Worm (Caenorhabditis elegans): Measurements from ENCODE around the gene kynu-1.

The kynu-1 gene

DNA sequence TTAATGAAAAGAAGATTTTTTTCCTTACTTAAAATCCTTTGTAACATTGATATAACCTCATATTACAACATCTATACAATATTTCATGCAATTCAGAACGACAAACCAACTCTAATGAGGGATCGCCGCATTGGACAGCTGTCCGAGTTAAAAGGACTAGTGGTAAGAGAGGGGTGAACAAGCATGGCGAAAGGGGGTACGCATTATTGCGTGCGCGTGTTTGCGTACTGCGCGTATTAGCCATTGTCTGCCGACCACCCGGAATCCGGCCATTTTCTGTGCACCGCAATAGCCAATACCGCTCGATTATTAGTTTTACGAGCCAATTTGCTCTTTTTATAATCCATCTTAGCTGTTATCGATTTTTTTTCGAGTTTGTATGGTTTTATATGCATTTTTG is 11.6 kb downstream of the kynu-1 start, which contains the start of gene C15H9.4 (continued):
- TF ChIP-seq lin-35 (GFP tag; optimal IDR thresholded peaks at IDR 0.05): peak; percentile 18 to 24
- TF ChIP-seq xbp-1 (tag; optimal IDR thresholded peaks at IDR 0.05): peak; percentile 98
- no peak for TF ChIP-seq alr-1 (tag; optimal IDR thresholded peaks at IDR 0.05; ENCODE audit: borderline replicate concordance)
- TF ChIP-seq sox-4 (tag; optimal IDR thresholded peaks at IDR 0.05): peak; percentile 30
- peak; percentile 62 for TF ChIP-seq nhr-20 (tag; optimal IDR thresholded peaks at IDR 0.05)
- TF ChIP-seq nhr-11 (tag; optimal IDR thresholded peaks at IDR 0.05): no peak
- TF ChIP-seq F16B12.6 (tag; optimal IDR thresholded peaks at IDR 0.05): peak; percentile 92
- TF ChIP-seq lin-14 (GFP tag; optimal IDR thresholded peaks at IDR 0.05): peak; percentile 78
- TF ChIP-seq ztf-4 (tag; optimal IDR thresholded peaks at IDR 0.05): no peak
- peak; percentile 18 for TF ChIP-seq unc-86 (tag; optimal IDR thresholded peaks at IDR 0.05)
- peak; percentile 61 for TF ChIP-seq nhr-47 (tag; optimal IDR thresholded peaks at IDR 0.05)
- no peak for TF ChIP-seq fkh-4 (tag; optimal IDR thresholded peaks at IDR 0.05; ENCODE audit: borderline replicate concordance)
- no peak for TF ChIP-seq nhr-76 (tag; optimal IDR thresholded peaks at IDR 0.05)
- no peak for TF ChIP-seq jun-1 (tag; optimal IDR thresholded peaks at IDR 0.05)
- peak; percentile 41; the same call in 1 of the 2 replicates for TF ChIP-seq nhr-19 (GFP tag; conservative IDR thresholded peaks at IDR 0.05)
- TF ChIP-seq ceh-82 (tag; optimal IDR thresholded peaks at IDR 0.05): peak; percentile 30 to 58 (median 51)
- TF ChIP-seq mef-2 (tag; optimal IDR thresholded peaks at IDR 0.05): no peak
- no peak for TF ChIP-seq sup-37 (GFP tag; optimal IDR thresholded peaks at IDR 0.05)
- TF ChIP-seq egl-27 (tag; optimal IDR thresholded peaks at IDR 0.05): no peak
- TF ChIP-seq ztf-11 (tag; optimal IDR thresholded peaks at IDR 0.05): peak in 1 of 2 experiments; percentile 37
- no peak for TF ChIP-seq nhr-12 (tag; optimal IDR thresholded peaks at IDR 0.05)
- TF ChIP-seq skn-1 (tag; optimal IDR thresholded peaks at IDR 0.05): peak; percentile 21
- peak; percentile 62 for TF ChIP-seq swsn-7 (tag; optimal IDR thresholded peaks at IDR 0.05)

DNA sequence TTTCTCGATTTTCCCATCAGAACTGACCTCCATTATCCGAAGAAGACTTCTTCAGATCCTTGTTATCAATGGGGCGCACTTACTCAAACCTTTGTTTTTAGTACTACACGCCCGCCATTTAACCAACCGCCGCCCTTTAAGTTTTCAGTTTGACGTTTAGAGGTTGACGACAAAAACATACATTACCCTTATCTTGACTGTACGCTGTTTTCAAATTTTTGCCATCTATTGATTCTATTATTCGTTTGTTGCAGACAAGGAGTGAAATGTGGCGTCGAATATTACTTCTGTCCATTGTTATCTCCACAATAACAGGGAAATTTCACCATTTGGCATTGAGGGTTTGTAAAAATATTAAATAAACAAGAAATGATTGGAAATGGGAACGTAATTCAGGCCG is 16.1 kb downstream of the kynu-1 start, which contains the start of gene C15H9.5:
TSS of gene C15H9.5 (plus strand) at position 255 of the 400 bp plus-strand sequence.
- TF ChIP-seq fkh-4 (tag; optimal IDR thresholded peaks at IDR 0.05; ENCODE audit: borderline replicate concordance) (no peak), lsy-2 (tag; optimal IDR thresholded peaks at IDR 0.05) (peak in 1 of 2 experiments; percentile 28), hlh-4 (tag; optimal IDR thresholded peaks at IDR 0.05) (no peak), lin-13 (GFP tag; optimal IDR thresholded peaks at IDR 0.05) (no peak), xbp-1 (tag; optimal IDR thresholded peaks at IDR 0.05) (peak; percentile 76), mep-1 (tag; optimal IDR thresholded peaks at IDR 0.05) (peak; percentile 33)

DNA sequence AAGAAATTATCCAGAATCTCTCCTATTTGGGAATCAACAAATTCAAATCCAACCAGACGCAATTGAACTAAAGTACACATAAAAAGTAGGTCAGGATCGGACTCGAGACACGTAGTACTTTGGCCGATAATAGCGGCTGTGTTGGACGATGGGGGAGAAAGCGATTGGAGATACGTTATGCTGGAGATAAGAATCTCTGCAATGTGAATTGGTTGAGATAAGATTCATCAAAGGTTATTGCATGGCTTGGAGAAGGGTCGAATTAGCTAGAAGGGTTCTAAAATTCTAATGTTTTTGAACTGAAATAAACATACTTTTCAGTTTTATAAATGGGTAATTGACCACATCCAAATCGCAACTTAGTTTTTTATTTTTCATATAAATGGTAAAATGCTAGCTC is 16.6 kb downstream of the kynu-1 start:
- TF ChIP-seq elt-3 (tag; optimal IDR thresholded peaks at IDR 0.05) (peak in 1 of 6 experiments; percentile 21), unc-62 (GFP tag; optimal IDR thresholded peaks at IDR 0.05) (no peak), nhr-76 (tag; optimal IDR thresholded peaks at IDR 0.05) (no peak), rnt-1 (tag; optimal IDR thresholded peaks at IDR 0.05) (peak; percentile 29), ceh-8 (GFP tag; optimal IDR thresholded peaks at IDR 0.05) (no peak), blmp-1 (tag; optimal IDR thresholded peaks at IDR 0.05) (peak; percentile 72), nhr-85 (tag) (peak; percentile 69), nhr-20 (tag; optimal IDR thresholded peaks at IDR 0.05) (no peak)

DNA sequence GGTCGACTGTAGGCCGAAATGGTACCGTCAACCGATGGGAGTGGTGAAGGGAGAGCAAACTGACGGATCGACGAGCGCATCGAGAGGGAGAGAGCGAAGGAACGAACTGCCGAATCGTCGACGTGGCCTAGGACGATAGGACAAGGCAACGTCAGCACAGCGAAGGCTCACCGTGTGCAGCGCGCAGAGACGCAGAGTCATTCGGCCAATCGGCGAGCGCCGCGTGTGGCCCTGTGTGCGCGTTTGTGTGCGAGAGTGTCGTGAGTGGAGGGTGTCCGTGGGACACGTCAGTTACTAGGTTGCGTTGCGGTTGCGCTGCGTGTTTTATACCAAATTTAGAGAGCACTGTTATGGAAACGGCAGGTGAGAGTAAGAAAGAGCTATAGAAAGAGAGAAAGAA is 17.2 kb downstream of the kynu-1 start, which contains the start of gene hsp-3:
TSS of gene hsp-3 (minus strand) at position 158 of the 400 bp plus-strand sequence.
- TF ChIP-seq nhr-47 (tag; optimal IDR thresholded peaks at IDR 0.05): peak; percentile 97
- peak; percentile 86 for TF ChIP-seq zip-4 (GFP tag; optimal IDR thresholded peaks at IDR 0.05)
- peak; percentile 2 for TF ChIP-seq pqm-1 (tag; optimal IDR thresholded peaks at IDR 0.05)
- peak; percentile 98 for TF ChIP-seq nhr-90 (tag; optimal IDR thresholded peaks at IDR 0.05; ENCODE audit: poor library complexity)
- no peak for TF ChIP-seq zag-1 (tag; optimal IDR thresholded peaks at IDR 0.05)
- TF ChIP-seq unc-130 (tag; optimal IDR thresholded peaks at IDR 0.05): peak; percentile 33
- TF ChIP-seq sptf-1 (tag; optimal IDR thresholded peaks at IDR 0.05): no peak
- peak; percentile 49 for TF ChIP-seq vab-15 (tag; optimal IDR thresholded peaks at IDR 0.05)
- peak; percentile 78 for TF ChIP-seq nhr-76 (tag; optimal IDR thresholded peaks at IDR 0.05)
- peak in 1 of 2 experiments; percentile 98 for TF ChIP-seq mdl-1 (tag; optimal IDR thresholded peaks at IDR 0.05)
- TF ChIP-seq nhr-12 (tag; optimal IDR thresholded peaks at IDR 0.05): no peak
- peak; percentile 98 for TF ChIP-seq fkh-8 (tag; optimal IDR thresholded peaks at IDR 0.05)
- TF ChIP-seq jun-1 (tag; optimal IDR thresholded peaks at IDR 0.05): peak; percentile 97
- TF ChIP-seq fkh-4 (tag; optimal IDR thresholded peaks at IDR 0.05; ENCODE audit: borderline replicate concordance): peak; percentile 11
- TF ChIP-seq nhr-71 (tag; optimal IDR thresholded peaks at IDR 0.05): peak; percentile 99
- TF ChIP-seq hpl-2 (GFP tag; optimal IDR thresholded peaks at IDR 0.05): peak; percentile 89
- TF ChIP-seq lsy-2 (tag; optimal IDR thresholded peaks at IDR 0.05): peak; percentile 95 to 97
- peak; percentile 98 for TF ChIP-seq tbx-2 (tag; optimal IDR thresholded peaks at IDR 0.05)
- peak; percentile 99 for TF ChIP-seq grh-1 (GFP tag; IDR thresholded peaks at IDR 0.05)
- peak; percentile 67 to 80 (median 68) for TF ChIP-seq dpl-1 (GFP tag; optimal IDR thresholded peaks at IDR 0.05)
- peak; percentile 99 for TF ChIP-seq swsn-7 (tag; optimal IDR thresholded peaks at IDR 0.05)

All from whole organism, L1 larva.